Fruit fly (Drosophila melanogaster): Measurements from ENCODE around the gene ush.

ush gene

dm6 chr2L:521001-521827 is 45.2 kb downstream of the ush start:
- TF ChIP-seq CG7045 (GFP tag; optimal IDR thresholded peaks at IDR 0.05) (no peak), Hr96 (GFP tag; optimal IDR thresholded peaks at IDR 0.05) (no peak), tj (GFP tag; optimal IDR thresholded peaks at IDR 0.05) (peak; percentile 55), ovo (GFP tag; optimal IDR thresholded peaks at IDR 0.05) (no peak), Crg-1 (GFP tag; optimal IDR thresholded peaks at IDR 0.05) (no peak), pad (GFP tag; optimal IDR thresholded peaks at IDR 0.05) (no peak), cnc (optimal IDR thresholded peaks at IDR 0.05) (no peak), CG33017 (tag; optimal IDR thresholded peaks at IDR 0.05) (no peak)

- TF ChIP-seq CG33017 (tag; optimal IDR thresholded peaks at IDR 0.05) (no peak), CG7045 (GFP tag; optimal IDR thresholded peaks at IDR 0.05) (no peak), CG14711 (tag; optimal IDR thresholded peaks at IDR 0.05) (no peak), Hr96 (GFP tag; optimal IDR thresholded peaks at IDR 0.05) (no peak), cic (GFP tag; optimal IDR thresholded peaks at IDR 0.05) (no peak), Mnt (GFP tag; optimal IDR thresholded peaks at IDR 0.05) (no peak), Clk (GFP tag; optimal IDR thresholded peaks at IDR 0.05) (no peak), toe (GFP tag; optimal IDR thresholded peaks at IDR 0.05) (no peak), CG11617 (GFP tag; optimal IDR thresholded peaks at IDR 0.05) (no peak), CG1620 (GFP tag; optimal IDR thresholded peaks at IDR 0.05) (no peak), ovo (GFP tag; optimal IDR thresholded peaks at IDR 0.05) (no peak)
Observed at dm6 chr2L:521940-522632, 46.1 kb downstream of the ush start.

DNA sequence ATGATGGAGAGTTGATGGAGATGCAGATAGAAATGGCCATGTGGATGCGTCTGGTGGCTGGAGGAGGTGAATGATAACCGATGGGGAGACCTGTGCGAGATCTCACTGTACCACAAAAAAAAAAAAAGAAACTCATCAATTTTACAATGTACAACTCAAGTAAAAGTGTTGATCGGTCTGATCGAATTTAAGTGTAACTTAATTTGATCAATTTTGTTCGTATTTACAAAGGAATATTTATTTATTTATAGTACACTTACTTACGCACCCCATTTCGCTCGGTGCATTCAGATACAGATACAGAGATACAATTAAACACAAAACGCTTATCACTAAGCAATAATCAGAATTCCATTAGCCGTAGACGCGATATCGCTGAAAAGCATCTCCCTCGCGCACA is 46.7 kb downstream of the ush start:
- TF ChIP-seq toe (GFP tag; optimal IDR thresholded peaks at IDR 0.05): no peak

DNA sequence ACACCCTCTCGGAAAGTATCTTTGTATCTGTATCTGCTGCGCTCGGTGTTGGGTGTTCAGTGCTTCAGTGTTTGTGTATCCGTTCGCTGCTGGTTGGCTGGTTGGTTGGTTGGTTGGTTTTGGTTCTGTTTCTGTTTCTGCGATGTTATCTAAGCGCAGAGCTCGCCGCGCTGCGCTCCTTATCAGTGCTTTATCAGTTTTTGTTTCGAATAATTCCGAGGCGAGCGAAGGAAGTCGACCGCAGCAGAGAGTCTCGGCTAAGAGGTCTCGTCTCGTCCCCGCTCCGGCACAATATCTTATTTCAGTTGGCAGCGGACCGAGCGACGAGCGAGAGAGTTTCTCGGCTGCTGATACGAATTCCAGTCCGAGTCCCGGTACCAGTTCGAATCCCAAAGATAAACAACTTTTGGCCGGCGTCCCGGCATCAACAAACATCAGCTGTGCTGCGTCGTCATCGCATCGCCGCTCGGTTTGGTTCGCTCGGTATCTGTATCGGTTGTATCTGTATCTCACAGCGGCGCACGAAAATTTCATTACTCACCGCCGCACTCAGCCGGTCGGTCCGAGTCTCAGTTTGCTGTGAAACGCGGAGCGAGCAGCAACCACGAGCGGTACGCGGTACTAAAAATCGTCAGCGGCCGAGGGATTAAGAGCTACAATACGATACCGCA is 47.3 kb downstream of the ush start:
- TF ChIP-seq CG12768 (GFP tag; optimal IDR thresholded peaks at IDR 0.05) (no peak), cic (GFP tag; optimal IDR thresholded peaks at IDR 0.05) (peak; percentile 3), ovo (GFP tag; optimal IDR thresholded peaks at IDR 0.05) (no peak), Hr96 (GFP tag; optimal IDR thresholded peaks at IDR 0.05) (peak; percentile 13), CG14711 (tag; optimal IDR thresholded peaks at IDR 0.05) (no peak), tj (GFP tag; optimal IDR thresholded peaks at IDR 0.05) (peak; percentile 21), toe (GFP tag; optimal IDR thresholded peaks at IDR 0.05) (no peak), CG7101 (tag; optimal IDR thresholded peaks at IDR 0.05) (no peak), CG1620 (GFP tag; optimal IDR thresholded peaks at IDR 0.05) (no peak), Crg-1 (GFP tag; optimal IDR thresholded peaks at IDR 0.05) (no peak), bab1 (GFP tag; optimal IDR thresholded peaks at IDR 0.05) (peak; percentile 28), kay (GFP tag; ENCODE audit: borderline replicate concordance) (no peak), CG7045 (GFP tag; optimal IDR thresholded peaks at IDR 0.05) (no peak), Mnt (GFP tag; optimal IDR thresholded peaks at IDR 0.05) (no peak), cnc (optimal IDR thresholded peaks at IDR 0.05) (no peak), Clk (GFP tag; optimal IDR thresholded peaks at IDR 0.05) (no peak)

DNA sequence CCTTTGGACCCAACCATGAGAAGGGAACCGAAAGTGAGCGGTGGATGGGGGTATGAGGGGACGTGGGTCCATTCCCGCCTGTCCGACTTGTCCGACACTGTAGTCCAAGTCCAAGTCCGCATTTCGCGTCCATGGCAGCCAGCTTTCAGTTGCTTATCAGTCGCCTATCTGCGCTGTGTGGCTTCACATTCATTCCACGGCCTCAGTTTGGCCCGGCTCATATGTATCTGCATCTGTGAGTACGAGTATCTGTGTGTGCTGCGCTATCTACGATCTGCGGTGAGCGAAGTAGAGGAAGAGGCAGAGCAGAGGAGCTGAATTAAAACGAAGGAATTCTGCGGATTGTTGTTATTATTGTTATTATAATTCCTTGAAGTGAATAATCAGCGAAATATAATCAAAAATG is 48.5 kb downstream of the ush start:
- TF ChIP-seq kay (GFP tag; ENCODE audit: borderline replicate concordance): no peak
- TF ChIP-seq CG12768 (GFP tag; optimal IDR thresholded peaks at IDR 0.05): no peak
- peak; percentile 70 for TF ChIP-seq tj (GFP tag; optimal IDR thresholded peaks at IDR 0.05)
- TF ChIP-seq CG14711 (tag; optimal IDR thresholded peaks at IDR 0.05): no peak
- no peak for TF ChIP-seq CG7101 (tag; optimal IDR thresholded peaks at IDR 0.05)

dm6 chr2L:525547-526180 is 49.6 kb downstream of the ush start:
- no peak for TF ChIP-seq pad (GFP tag; optimal IDR thresholded peaks at IDR 0.05)
- TF ChIP-seq cnc (optimal IDR thresholded peaks at IDR 0.05): no peak
- no peak for TF ChIP-seq CG7045 (GFP tag; optimal IDR thresholded peaks at IDR 0.05)
- TF ChIP-seq kay (GFP tag; ENCODE audit: borderline replicate concordance): no peak
- TF ChIP-seq Crg-1 (GFP tag; optimal IDR thresholded peaks at IDR 0.05): no peak
- TF ChIP-seq Mnt (GFP tag; optimal IDR thresholded peaks at IDR 0.05): no peak
- no peak for TF ChIP-seq CG33017 (tag; optimal IDR thresholded peaks at IDR 0.05)
- TF ChIP-seq cic (GFP tag; optimal IDR thresholded peaks at IDR 0.05): no peak
- no peak for TF ChIP-seq CG12768 (GFP tag; optimal IDR thresholded peaks at IDR 0.05)
- TF ChIP-seq CG14711 (tag; optimal IDR thresholded peaks at IDR 0.05): no peak
- TF ChIP-seq CG1620 (GFP tag; optimal IDR thresholded peaks at IDR 0.05): no peak
- no peak for TF ChIP-seq Clk (GFP tag; optimal IDR thresholded peaks at IDR 0.05)

Data from whole organism, adult.